Worm (Caenorhabditis elegans): ENCODE measurements around the gene oatr-1.

- TF ChIP-seq W03F9.2 (tag; optimal IDR thresholded peaks at IDR 0.05) (no peak), dao-5 (tag; optimal IDR thresholded peaks at IDR 0.05) (no peak)
Measured at ce11 chrIII:6379129-6379528, 16.9 kb downstream of the oatr-1 start, which contains the start of gene C16A3.6.

All from whole organism, L4/young adult.